Worm (Caenorhabditis elegans): Measurements from ENCODE around the gene C09E9.1.

The C09E9.1 gene

DNA sequence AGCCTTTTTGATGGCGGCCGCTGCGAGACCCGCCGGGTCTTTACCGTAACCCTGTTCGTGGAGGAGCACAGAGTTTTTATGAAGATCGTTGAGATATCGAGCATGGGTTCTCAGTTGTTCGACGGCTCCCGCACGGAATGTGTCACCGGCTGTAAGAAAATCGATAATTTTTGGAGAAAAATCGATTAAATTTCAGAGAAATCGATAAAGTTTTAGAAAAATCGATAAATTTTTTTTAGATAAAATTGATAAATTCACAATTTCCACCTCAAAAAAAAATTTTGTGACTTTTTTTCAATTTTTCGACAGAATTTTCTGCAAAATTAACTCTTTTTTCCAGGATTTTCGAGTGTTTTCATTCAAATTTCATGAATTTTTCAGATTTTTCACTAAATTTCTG lies 39.9 kb upstream of the C09E9.1 start:
- no peak for TF ChIP-seq nfya-1 (tag; optimal IDR thresholded peaks at IDR 0.05)
- no peak for TF ChIP-seq fkh-6 (tag; optimal IDR thresholded peaks at IDR 0.05)
- no peak for TF ChIP-seq ceh-22 (tag; optimal IDR thresholded peaks at IDR 0.05)
- TF ChIP-seq syd-9 (tag; optimal IDR thresholded peaks at IDR 0.05), result no peak
- no peak for TF ChIP-seq ztf-16 (tag; optimal IDR thresholded peaks at IDR 0.05)
- no peak for TF ChIP-seq ceh-45 (GFP tag; IDR thresholded peaks at IDR 0.05)
- TF ChIP-seq hlh-15 (tag; optimal IDR thresholded peaks at IDR 0.05), result no peak
- TF ChIP-seq ets-4 (tag; optimal IDR thresholded peaks at IDR 0.05), result no peak
- no peak for TF ChIP-seq C38D4.7 (GFP tag; optimal IDR thresholded peaks at IDR 0.05)
- TF ChIP-seq eyg-1 (tag; optimal IDR thresholded peaks at IDR 0.05), result no peak

DNA sequence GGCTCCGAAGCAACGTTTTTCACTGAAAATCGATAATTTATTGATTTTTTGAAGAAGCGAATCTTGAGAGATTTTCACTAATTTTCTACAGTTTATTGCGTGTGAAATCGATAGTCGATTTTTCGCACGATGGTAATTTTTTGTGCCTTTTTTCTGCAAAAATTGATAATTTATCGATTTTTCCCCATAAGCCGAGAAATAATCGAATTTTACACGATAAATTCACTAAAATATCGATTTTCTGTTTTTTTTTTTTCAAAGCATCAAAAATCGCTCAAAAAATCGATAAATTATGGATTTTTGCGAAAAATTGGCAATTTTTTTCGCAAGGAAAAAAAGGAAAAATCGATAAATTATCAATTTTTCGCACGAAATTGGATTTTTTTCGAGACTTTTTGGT lies 38.9 kb upstream of the C09E9.1 start:
- TF ChIP-seq pha-2 (tag; optimal IDR thresholded peaks at IDR 0.05) (no peak), ceh-48 (tag; optimal IDR thresholded peaks at IDR 0.05) (peak; percentile 10)

DNA sequence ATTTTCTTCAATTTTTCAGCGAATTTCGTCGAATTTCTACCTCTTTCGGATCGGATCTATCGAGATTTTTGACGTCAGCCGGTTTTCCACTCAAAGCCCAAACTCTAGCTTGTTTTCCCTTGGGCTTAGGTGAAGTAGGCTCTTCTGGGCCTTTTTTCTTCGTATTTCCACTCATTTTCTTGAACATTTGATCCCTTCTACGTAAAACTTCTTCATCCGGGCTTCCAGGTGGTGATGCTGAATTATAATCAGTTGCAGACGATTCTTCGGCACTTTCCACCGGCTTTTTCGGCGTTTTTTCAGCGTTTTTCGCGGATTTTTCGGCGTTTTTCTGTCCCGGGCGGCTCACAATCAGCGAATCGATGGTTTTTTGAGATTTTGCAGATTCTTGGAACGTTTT lies 36.5 kb upstream of the C09E9.1 start:
- TF ChIP-seq rnt-1 (tag; optimal IDR thresholded peaks at IDR 0.05) (no peak), unc-3 (GFP tag; conservative IDR thresholded peaks at IDR 0.05) (no peak), unc-3 (tag; optimal IDR thresholded peaks at IDR 0.05) (no peak), Y22D7AL.16 (tag; optimal IDR thresholded peaks at IDR 0.05) (no peak), fax-1 (tag; optimal IDR thresholded peaks at IDR 0.05) (no peak), unc-42 (tag; optimal IDR thresholded peaks at IDR 0.05) (no peak), fkh-6 (tag; optimal IDR thresholded peaks at IDR 0.05) (no peak), pqm-1 (tag; optimal IDR thresholded peaks at IDR 0.05) (no peak), ceh-19 (GFP tag; optimal IDR thresholded peaks at IDR 0.05) (no peak)

DNA sequence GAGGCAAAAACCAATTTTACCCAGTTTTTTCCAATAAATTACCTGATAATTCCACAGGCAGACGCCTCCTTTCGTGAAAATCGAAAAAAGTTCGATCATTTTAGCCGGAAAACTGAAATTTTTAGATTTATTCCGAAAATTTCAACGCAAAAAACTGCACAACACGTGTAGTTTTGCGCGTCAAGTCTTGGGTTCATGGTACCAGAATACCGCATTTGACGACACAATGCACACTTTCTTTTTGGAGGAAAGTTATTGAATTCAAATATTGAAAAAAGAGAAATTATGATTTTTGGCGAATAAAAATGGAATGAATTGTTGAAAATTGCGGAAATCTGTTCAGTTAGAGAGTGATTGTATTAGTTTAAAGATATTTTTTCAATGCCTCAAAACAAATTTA lies 35.0 kb upstream of the C09E9.1 start, which contains the start of gene F38A1.8:
F38A1.8 (minus strand) TSS at position 167 of the 400 bp plus-strand sequence.
- TF ChIP-seq hlh-30 (tag; optimal IDR thresholded peaks at IDR 0.05; ENCODE audit: insufficient read depth), result peak; percentile 38
- TF ChIP-seq T23F11.4 (GFP tag; optimal IDR thresholded peaks at IDR 0.05), result no peak
- TF ChIP-seq nfya-1 (tag; optimal IDR thresholded peaks at IDR 0.05), result peak; percentile 29

DNA sequence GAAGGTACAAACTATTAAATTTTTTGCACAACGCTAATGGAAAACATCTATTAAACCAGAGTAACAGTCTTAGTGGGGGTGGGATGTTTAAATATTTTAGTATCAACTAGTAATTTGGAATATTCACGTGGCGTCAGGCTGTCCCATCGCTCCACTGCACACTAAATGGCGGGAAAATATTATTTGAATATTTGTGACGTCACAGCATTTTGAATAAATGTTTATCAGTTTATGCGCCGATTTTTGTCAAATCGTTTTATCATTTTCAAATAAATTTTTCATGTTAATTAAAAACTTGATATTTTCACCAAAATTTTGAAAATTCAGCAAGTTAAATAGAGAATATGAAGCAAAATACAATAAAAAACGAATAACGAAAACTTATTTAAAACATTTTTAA lies 31.4 kb upstream of the C09E9.1 start, which contains the start of gene F38A1.15:
F38A1.15 (minus strand) TSS at position 101 of the 400 bp plus-strand sequence.
- TF ChIP-seq rnt-1 (tag; optimal IDR thresholded peaks at IDR 0.05) (no peak), pat-9 (tag; optimal IDR thresholded peaks at IDR 0.05) (no peak), ama-1 (optimal IDR thresholded peaks at IDR 0.05) (no peak), fkh-6 (tag; optimal IDR thresholded peaks at IDR 0.05) (no peak), ceh-31 (tag; optimal IDR thresholded peaks at IDR 0.05) (no peak), ceh-30 (tag; optimal IDR thresholded peaks at IDR 0.05) (no peak), unc-3 (GFP tag; conservative IDR thresholded peaks at IDR 0.05) (no peak), unc-3 (tag; optimal IDR thresholded peaks at IDR 0.05) (no peak), gmeb-2 (tag; optimal IDR thresholded peaks at IDR 0.05) (no peak), sox-2 (GFP tag; IDR thresholded peaks at IDR 0.05) (no peak), C38D4.7 (GFP tag; optimal IDR thresholded peaks at IDR 0.05) (no peak), syd-9 (tag; optimal IDR thresholded peaks at IDR 0.05) (no peak)

DNA sequence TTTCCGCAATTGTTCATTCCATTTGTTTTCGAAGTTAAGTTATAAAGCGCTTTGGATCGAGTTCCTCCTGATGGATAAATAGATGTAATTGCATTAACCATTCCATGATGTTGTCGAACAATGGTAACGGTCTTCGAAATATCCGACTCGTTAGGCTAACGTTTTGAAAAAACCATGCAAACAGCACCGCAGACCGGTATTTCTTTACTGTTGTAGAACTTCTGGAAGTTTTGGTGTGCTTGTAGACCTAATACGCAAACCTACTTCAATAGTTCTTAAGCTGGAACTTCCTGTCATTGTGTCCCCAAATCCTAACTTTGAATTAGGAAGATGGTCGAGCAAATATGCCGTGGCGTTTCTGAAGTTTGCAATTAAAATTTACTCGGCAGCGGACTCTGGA lies 29.4 kb upstream of the C09E9.1 start, which contains the start of gene F38A1.9:
F38A1.9 (minus strand) TSS at position 101 of the 400 bp plus-strand sequence.
- no peak for TF ChIP-seq nhr-232 (tag; optimal IDR thresholded peaks at IDR 0.05)
- TF ChIP-seq hlh-6 (tag; optimal IDR thresholded peaks at IDR 0.05), result no peak
- no peak for TF ChIP-seq pqm-1 (tag; optimal IDR thresholded peaks at IDR 0.05)
- TF ChIP-seq gmeb-2 (tag; optimal IDR thresholded peaks at IDR 0.05), result no peak
- no peak for TF ChIP-seq ztf-16 (tag; optimal IDR thresholded peaks at IDR 0.05)
- no peak for TF ChIP-seq che-1 (tag; optimal IDR thresholded peaks at IDR 0.05)
- TF ChIP-seq ets-4 (tag; optimal IDR thresholded peaks at IDR 0.05), result no peak
- TF ChIP-seq ceh-22 (tag; optimal IDR thresholded peaks at IDR 0.05), result no peak
- no peak for TF ChIP-seq rnt-1 (tag; optimal IDR thresholded peaks at IDR 0.05)
- TF ChIP-seq pha-2 (tag; optimal IDR thresholded peaks at IDR 0.05), result no peak
- TF ChIP-seq nhr-11 (tag; optimal IDR thresholded peaks at IDR 0.05), result no peak
